Worm (Caenorhabditis elegans) whole organism, late embryonic: ENCODE data around the gene spe-41.

Experiments
- C38D4.7 ChIP-seq: fragments of 200-800 bp; sonication (Bioruptor generic); optimal IDR thresholded peaks from 2 replicates; lab custom pipeline; 2018; ENCODE audit warnings: mild to moderate bottlenecking, missing genetic modification characterization, moderate library complexity, missing compliant biosample characterization
- ama-1 ChIP-seq: fragments of 150-350 bp; optimal IDR thresholded peaks from 2 replicates; lab custom pipeline; 2014
- madf-2 ChIP-seq: sonication (generic microtip); optimal IDR thresholded peaks from 2 replicates; lab custom pipeline; 2017; ENCODE audit warnings: missing genetic modification characterization, missing compliant biosample characterization
- npax-4 ChIP-seq: sonication (generic microtip); optimal IDR thresholded peaks from 2 replicates; lab custom pipeline; 2016; ENCODE audit warnings: missing genetic modification characterization, missing compliant biosample characterization
- pha-2 ChIP-seq: sonication (generic microtip); optimal IDR thresholded peaks from 2 replicates; lab custom pipeline; 2017; ENCODE audit warnings: mild to moderate bottlenecking, missing genetic modification characterization, missing compliant biosample characterization
- pqm-1 ChIP-seq: sonication (generic microtip); optimal IDR thresholded peaks from 2 replicates; lab custom pipeline; 2016; ENCODE audit warnings: missing genetic modification characterization, missing compliant biosample characterization
- pros-1 ChIP-seq: fragments of 150-350 bp; optimal IDR thresholded peaks from 2 replicates; lab custom pipeline; 2014; ENCODE audit warnings: missing biosample characterization, missing genetic modification reagents, missing genetic modification characterization
- rnt-1 ChIP-seq: sonication (generic microtip); optimal IDR thresholded peaks from 2 replicates; lab custom pipeline; 2016; ENCODE audit warnings: missing genetic modification characterization, missing compliant biosample characterization
- sdc-2 ChIP-seq: sonication (generic microtip); optimal IDR thresholded peaks from 2 replicates; lab custom pipeline; 2016; ENCODE audit warnings: missing genotype, missing genetic modification characterization, missing compliant biosample characterization
- sox-2 ChIP-seq: fragments of 200-800 bp; sonication (Bioruptor generic); IDR thresholded peaks from 2 replicates; pipeline ENCODE4 v1.3.6; 2022; ENCODE audit warnings: missing genetic modification reagents, missing genetic modification characterization, missing compliant biosample characterization
- unc-3 ChIP-seq, 2 experiments: fragments of 200-800 bp in 1 of 2; sonication (Bioruptor generic) in 1 of 2; sonication (generic microtip) in 1 of 2; conservative IDR thresholded peaks in 1 of 2; optimal IDR thresholded peaks in 1 of 2; 2 replicates each; pipeline versions ENCODE4 v1.3.6 to Lab custom; 2016 to 2022; ENCODE audit warnings: missing compliant biosample characterization in 2 of 2, missing genetic modification characterization in 2 of 2, missing genetic modification reagents in 1 of 2

DNA sequence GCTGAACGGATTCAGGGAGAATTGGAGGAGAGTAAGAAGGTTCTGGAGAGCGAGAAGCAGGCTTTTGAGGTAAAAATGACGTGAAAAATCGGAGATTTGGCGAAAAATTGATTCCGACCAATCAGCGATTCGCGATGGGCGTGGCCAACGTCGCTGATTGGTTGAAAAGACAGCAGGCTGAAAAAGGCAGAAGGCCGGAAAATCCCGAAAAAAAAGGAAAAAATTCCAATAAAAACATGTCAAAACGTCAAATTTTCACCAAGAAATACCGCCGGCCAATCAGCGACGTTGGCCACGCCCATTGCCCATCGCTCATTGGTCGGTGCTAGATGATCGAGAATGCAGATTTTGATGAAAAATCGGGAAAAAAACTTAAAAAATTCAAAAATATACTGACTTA lies 26.6 kb downstream of the spe-41 start:
- TF ChIP-seq C38D4.7 (no peak), pros-1 (tag; lab: Kevin White, UChicago) (no peak), sox-2 (GFP tag; lab: Robert Waterston, UW) (no peak), pha-2 (tag; lab: Kevin White, UChicago) (no peak), unc-3 (GFP tag; conservative IDR thresholded peaks at IDR 0.05; lab: Robert Waterston, UW) (no peak), unc-3 (tag; optimal IDR thresholded peaks at IDR 0.05; lab: Kevin White, UChicago) (no peak), ama-1 (no peak), rnt-1 (tag; lab: Kevin White, UChicago) (no peak), pqm-1 (tag; lab: Kevin White, UChicago) (no peak), sdc-2 (tag; lab: Kevin White, UChicago) (no peak), madf-2 (tag; lab: Kevin White, UChicago) (no peak), npax-4 (tag; lab: Kevin White, UChicago) (no peak)
